Worm (Caenorhabditis elegans) whole organism, early embryonic: ENCODE data around the gene clec-149.

Experiments used
- B0310.2 ChIP-seq: sonication (generic microtip); optimal IDR thresholded peaks from 2 replicates; lab custom pipeline; 2016; ENCODE audit warnings: mild to moderate bottlenecking, missing genetic modification characterization, missing compliant biosample characterization
- aly-1 ChIP-seq: sonication (generic microtip); optimal IDR thresholded peaks from 2 replicates; lab custom pipeline; 2016; ENCODE audit warnings: missing genetic modification characterization, missing compliant biosample characterization
- ama-1 ChIP-seq: fragments of 150-350 bp; optimal IDR thresholded peaks from 2 replicates; lab custom pipeline; 2014
- ceh-13 ChIP-seq: fragments of 200-800 bp; sonication (Bioruptor generic); optimal IDR thresholded peaks from 2 replicates; lab custom pipeline; 2018; ENCODE audit warnings: mild to moderate bottlenecking, missing genetic modification characterization, missing compliant biosample characterization
- scrt-1 ChIP-seq: fragments of 200-800 bp; sonication (Bioruptor generic); IDR thresholded peaks from 2 replicates; pipeline ENCODE4 v1.3.6; 2022; ENCODE audit warnings: missing genetic modification characterization, missing compliant biosample characterization
- sea-1 ChIP-seq: fragments of 200-800 bp; sonication (Bioruptor generic); conservative IDR thresholded peaks from 2 replicates; pipeline ENCODE4 v1.3.6; 2022; ENCODE audit warnings: missing genetic modification characterization, missing compliant biosample characterization

DNA sequence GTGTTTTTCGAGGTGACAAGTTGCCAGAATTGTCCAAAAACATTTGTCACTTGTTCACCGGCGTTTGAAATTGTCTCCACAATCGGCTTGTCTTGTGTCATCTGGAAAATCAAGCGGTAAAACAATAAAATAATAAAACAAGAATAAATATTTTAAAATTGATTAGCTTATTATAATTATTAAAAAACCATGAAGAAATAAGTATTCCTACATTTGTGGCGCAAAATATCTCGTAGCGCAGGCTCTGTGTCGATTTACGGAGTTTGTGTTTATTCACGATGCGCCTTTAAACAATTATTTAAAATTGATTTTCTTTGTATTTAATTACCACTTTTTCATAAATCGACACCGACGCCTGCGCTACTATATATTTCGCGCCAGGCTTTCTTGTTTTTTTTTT is 29.3 kb downstream of the clec-149 start, which contains the start of gene moma-1:
- TF ChIP-seq ama-1 (lab: Kevin White, UChicago): no peak
- TF ChIP-seq sea-1 (GFP tag; lab: Robert Waterston, UW): no peak
- TF ChIP-seq aly-1 (tag; lab: Kevin White, UChicago): no peak
- TF ChIP-seq B0310.2 (tag; lab: Kevin White, UChicago): no peak
- no peak for TF ChIP-seq ceh-13
- no peak for TF ChIP-seq scrt-1 (GFP tag; lab: Robert Waterston, UW)
